Worm (Caenorhabditis elegans): ENCODE measurements around the gene Y116A8C.20.

Gene Y116A8C.20

ce11 chrIV:17076000-17076399, 35.3 kb downstream of the Y116A8C.20 start:
- TF ChIP-seq hsf-1 (GFP tag; IDR thresholded peaks at IDR 0.05) (peak; percentile 96), attf-6 (GFP tag; IDR thresholded peaks at IDR 0.05) (peak; percentile 31; the same call in 1 of the 2 replicates)

DNA sequence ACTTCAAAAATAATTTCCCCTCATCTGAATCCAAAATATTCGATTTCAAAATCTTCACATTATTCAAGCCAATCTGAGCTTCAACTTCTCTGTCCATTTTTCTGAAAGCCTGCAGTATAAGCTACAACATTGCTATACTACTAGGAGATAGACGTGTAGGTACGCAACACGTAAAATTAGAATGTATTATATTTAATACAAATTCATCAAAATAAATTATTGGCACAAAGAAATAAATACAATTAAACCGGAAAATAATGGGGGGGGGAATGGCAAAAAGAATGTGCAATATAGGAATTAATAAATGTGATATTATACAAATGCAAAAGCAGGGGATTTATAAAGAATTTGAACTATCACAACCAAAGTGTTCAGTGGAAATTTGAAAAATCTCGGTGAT, 37.9 kb downstream of the Y116A8C.20 start, which contains the start of gene Y116A8C.25:
Gene Y116A8C.25 (minus strand): TSS at position 101 of the 400 bp plus-strand sequence.
- TF ChIP-seq snpc-4 (GFP tag; optimal IDR thresholded peaks at IDR 0.05) (no peak), snpc-4 (tag; optimal IDR thresholded peaks at IDR 0.05) (peak in 1 of 4 experiments; percentile 15), attf-6 (GFP tag; IDR thresholded peaks at IDR 0.05) (0 out of 2 replicates have a peak, but pooled peaks have one; percentile 24), hlh-26 (GFP tag; conservative IDR thresholded peaks at IDR 0.05) (no peak)

- TF ChIP-seq madf-8 (GFP tag; conservative IDR thresholded peaks at IDR 0.05): no peak
- no peak for TF ChIP-seq D2030.7 (GFP tag; IDR thresholded peaks at IDR 0.05)
- no peak for TF ChIP-seq repo-1 (tag; optimal IDR thresholded peaks at IDR 0.05)
- peak; percentile 47; the same call in 1 of the 2 replicates for TF ChIP-seq mcd-1 (GFP tag; IDR thresholded peaks at IDR 0.05)
- TF ChIP-seq lin-35 (GFP tag; optimal IDR thresholded peaks at IDR 0.05): no peak
- no peak for TF ChIP-seq ama-1 (optimal IDR thresholded peaks at IDR 0.05)
- TF ChIP-seq ama-1 (GFP tag; optimal IDR thresholded peaks at IDR 0.05): no peak
- TF ChIP-seq attf-6 (GFP tag; IDR thresholded peaks at IDR 0.05): peak; percentile 40; the same call in 1 of the 2 replicates
- no peak for TF ChIP-seq rec-8 (tag; optimal IDR thresholded peaks at IDR 0.05)
- no peak for TF ChIP-seq Y67H2A.10 (GFP tag; conservative IDR thresholded peaks at IDR 0.05)
- TF ChIP-seq ztf-22 (GFP tag; optimal IDR thresholded peaks at IDR 0.05): no peak
- no peak for TF ChIP-seq zim-3 (tag; optimal IDR thresholded peaks at IDR 0.05)
- peak; percentile 69; the same call in 1 of the 2 replicates for TF ChIP-seq ceh-100 (GFP tag; IDR thresholded peaks at IDR 0.05)
- TF ChIP-seq Y53F4B.3 (GFP tag; IDR thresholded peaks at IDR 0.05): no peak
- TF ChIP-seq hsf-1 (GFP tag; IDR thresholded peaks at IDR 0.05): no peak
- no peak for TF ChIP-seq tlf-1 (GFP tag; optimal IDR thresholded peaks at IDR 0.05)
- TF ChIP-seq let-607 (tag; optimal IDR thresholded peaks at IDR 0.05): no peak
- TF ChIP-seq K12H6.12 (tag; optimal IDR thresholded peaks at IDR 0.05): no peak
- no peak for TF ChIP-seq ccch-3 (GFP tag; optimal IDR thresholded peaks at IDR 0.05)
- TF ChIP-seq F23B12.7 (tag; optimal IDR thresholded peaks at IDR 0.05; ENCODE audit: insufficient read depth): no peak
- no peak for TF ChIP-seq Y79H2A.3 (GFP tag; conservative IDR thresholded peaks at IDR 0.05)
- TF ChIP-seq F39B2.1 (GFP tag; IDR thresholded peaks at IDR 0.05): no peak
- no peak for TF ChIP-seq snpc-4 (GFP tag; optimal IDR thresholded peaks at IDR 0.05)
- TF ChIP-seq snpc-4 (tag; optimal IDR thresholded peaks at IDR 0.05): peak in 3 of 4 experiments; percentile 22 to 74 (median 30)
- no peak for TF ChIP-seq dpl-1 (GFP tag; optimal IDR thresholded peaks at IDR 0.05)
- no peak for TF ChIP-seq efl-1 (GFP tag; optimal IDR thresholded peaks at IDR 0.05)
- no peak for TF ChIP-seq lag-1 (GFP tag; IDR thresholded peaks at IDR 0.05)
Measured at ce11 chrIV:17084317-17084716, 43.6 kb downstream of the Y116A8C.20 start.

- TF ChIP-seq ztf-26 (tag; optimal IDR thresholded peaks at IDR 0.05) (no peak), D2030.7 (GFP tag; IDR thresholded peaks at IDR 0.05) (peak; percentile 43; the same call in 1 of the 2 replicates), madf-3 (GFP tag; IDR thresholded peaks at IDR 0.05) (peak; percentile 53; the same call in 1 of the 2 replicates), Y79H2A.3 (GFP tag; conservative IDR thresholded peaks at IDR 0.05) (no peak), hrde-1 (tag; optimal IDR thresholded peaks at IDR 0.05; ENCODE audit: borderline replicate concordance) (no peak), ceh-79 (tag; optimal IDR thresholded peaks at IDR 0.05) (no peak), efl-1 (GFP tag; optimal IDR thresholded peaks at IDR 0.05) (no peak), F49E8.2 (tag; optimal IDR thresholded peaks at IDR 0.05; ENCODE audit: insufficient read depth) (peak; percentile 19), dox-1 (GFP tag; IDR thresholded peaks at IDR 0.05) (no peak), chd-7 (tag; optimal IDR thresholded peaks at IDR 0.05) (no peak), snpc-3.4 (tag; optimal IDR thresholded peaks at IDR 0.05) (peak; percentile 15), mes-4 (tag; optimal IDR thresholded peaks at IDR 0.05) (no peak), mcd-1 (GFP tag; IDR thresholded peaks at IDR 0.05) (peak; percentile 34; the same call in 1 of the 2 replicates), snpc-4 (GFP tag; optimal IDR thresholded peaks at IDR 0.05) (no peak), snpc-4 (tag; optimal IDR thresholded peaks at IDR 0.05) (peak in 2 of 4 experiments; percentile 28 to 76), attf-6 (GFP tag; IDR thresholded peaks at IDR 0.05) (peak; percentile 86), ceh-100 (GFP tag; IDR thresholded peaks at IDR 0.05) (peak; percentile 84), egl-18 (GFP tag; IDR thresholded peaks at IDR 0.05) (no peak), hlh-26 (GFP tag; conservative IDR thresholded peaks at IDR 0.05) (no peak), ztf-3 (GFP tag; optimal IDR thresholded peaks at IDR 0.05) (no peak), lsl-1 (GFP tag; optimal IDR thresholded peaks at IDR 0.05) (no peak), lin-54 (GFP tag; optimal IDR thresholded peaks at IDR 0.05) (peak; percentile 9)
Measured at ce11 chrIV:17084839-17085238, 44.1 kb downstream of the Y116A8C.20 start.

All from whole organism, young adult.